Worm (Caenorhabditis elegans) whole organism, L3 larva: Measurements from ENCODE around the gene K11H3.3.

ENCODE experiments used
- R02D3.7 ChIP-seq: fragments of 150-350 bp; optimal IDR thresholded peaks from 2 replicates; lab custom pipeline; 2014; ENCODE audit warnings: missing biosample characterization, missing genetic modification characterization
- ZK546.5 ChIP-seq: sonication (generic microtip); optimal IDR thresholded peaks from 2 replicates; lab custom pipeline; 2017; ENCODE audit warnings: missing biosample characterization, missing genetic modification characterization
- aly-2 ChIP-seq: fragments of 150-350 bp; optimal IDR thresholded peaks from 2 replicates; lab custom pipeline; 2014; ENCODE audit warnings: missing biosample characterization, missing genetic modification characterization
- ama-1 ChIP-seq: fragments of 150-350 bp; optimal IDR thresholded peaks from 2 replicates; lab custom pipeline; 2018
- ceh-28 ChIP-seq: fragments of 150-350 bp; optimal IDR thresholded peaks from 2 replicates; lab custom pipeline; 2014; ENCODE audit warnings: missing biosample characterization, missing genetic modification reagents, missing genetic modification characterization
- ceh-82 ChIP-seq: fragments of 150-350 bp; optimal IDR thresholded peaks from 2 replicates; lab custom pipeline; 2014; ENCODE audit warnings: missing biosample characterization, missing genetic modification characterization
- ceh-9 ChIP-seq: sonication (generic microtip); optimal IDR thresholded peaks from 2 replicates; lab custom pipeline; 2018; ENCODE audit warnings: missing biosample characterization, missing genetic modification characterization
- daf-12 ChIP-seq: fragments of 150-350 bp; optimal IDR thresholded peaks from 2 replicates; lab custom pipeline; 2014; ENCODE audit warnings: missing biosample characterization, missing genetic modification reagents, missing genetic modification characterization
- egl-27 ChIP-seq: sonication (generic microtip); optimal IDR thresholded peaks from 4 replicates; lab custom pipeline; 2017; ENCODE audit warnings: missing biosample characterization, missing genetic modification reagents, missing genetic modification characterization
- egl-5 ChIP-seq: fragments of 150-350 bp; optimal IDR thresholded peaks from 2 replicates; lab custom pipeline; 2017; ENCODE audit warnings: missing biosample characterization, missing genetic modification reagents, missing genetic modification characterization, inconsistent platforms
- elt-1 ChIP-seq: fragments of 150-350 bp; optimal IDR thresholded peaks from 2 replicates; lab custom pipeline; 2014; ENCODE audit warnings: missing biosample characterization, missing genetic modification characterization
- elt-2 ChIP-seq: sonication (generic microtip); optimal IDR thresholded peaks from 2 replicates; lab custom pipeline; 2016; ENCODE audit warnings: missing genetic modification reagents, mild to moderate bottlenecking, missing genetic modification characterization, missing compliant biosample characterization
- elt-3 ChIP-seq, 3 experiments: fragments of 150-350 bp in 1 of 3; sonication (generic microtip) in 2 of 3; optimal IDR thresholded peaks; 2 replicates in 2 of 3; 4 replicates in 1 of 3; lab custom pipeline; 2014 to 2017; ENCODE audit warnings: missing biosample characterization in 3 of 3, missing genetic modification characterization in 3 of 3
- eor-1 ChIP-seq, 2 experiments: fragments of 150-350 bp; optimal IDR thresholded peaks; 2 replicates each; lab custom pipeline; 2014 to 2018; ENCODE audit warnings: missing biosample characterization in 2 of 2, missing genetic modification characterization in 2 of 2
- fkh-10 ChIP-seq: sonication (generic microtip); optimal IDR thresholded peaks from 2 replicates; lab custom pipeline; 2017; ENCODE audit warnings: missing biosample characterization, missing genetic modification reagents, missing genetic modification characterization
- fkh-2 ChIP-seq: fragments of 150-350 bp; optimal IDR thresholded peaks from 2 replicates; lab custom pipeline; 2014; ENCODE audit warnings: missing biosample characterization, missing genetic modification reagents, missing genetic modification characterization
- fos-1 ChIP-seq: fragments of 150-350 bp; optimal IDR thresholded peaks from 2 replicates; lab custom pipeline; 2014; ENCODE audit warnings: missing biosample characterization, missing genetic modification characterization
- hmg-11 ChIP-seq: sonication (generic microtip); optimal IDR thresholded peaks from 2 replicates; lab custom pipeline; 2016; ENCODE audit warnings: missing genetic modification characterization, missing compliant biosample characterization
- jun-1 ChIP-seq: fragments of 150-350 bp; optimal IDR thresholded peaks from 2 replicates; lab custom pipeline; 2014; ENCODE audit warnings: missing biosample characterization, missing genetic modification reagents, missing genetic modification characterization
- lin-15B ChIP-seq: fragments of 150-350 bp; optimal IDR thresholded peaks from 2 replicates; lab custom pipeline; 2014; ENCODE audit warnings: missing biosample characterization, missing genetic modification characterization
- lin-39 ChIP-seq: fragments of 150-350 bp; optimal IDR thresholded peaks from 2 replicates; lab custom pipeline; 2018; ENCODE audit warnings: missing biosample characterization, missing genetic modification reagents, missing genetic modification characterization
- lsy-12 ChIP-seq: sonication (generic microtip); optimal IDR thresholded peaks from 2 replicates; lab custom pipeline; 2016; ENCODE audit warnings: mild to moderate bottlenecking, missing genetic modification characterization, missing compliant biosample characterization
- mdl-1 ChIP-seq: fragments of 150-350 bp; optimal IDR thresholded peaks from 2 replicates; lab custom pipeline; 2014; ENCODE audit warnings: missing biosample characterization, missing genetic modification characterization
- nfya-1 ChIP-seq: sonication (generic microtip); optimal IDR thresholded peaks from 2 replicates; lab custom pipeline; 2017; ENCODE audit warnings: missing genetic modification characterization, mild to moderate bottlenecking, missing compliant biosample characterization, antibody characterized with exemption, moderate library complexity; ENCODE audit not compliant: insufficient read depth
- nhr-11 ChIP-seq: fragments of 150-350 bp; optimal IDR thresholded peaks from 2 replicates; lab custom pipeline; 2014; ENCODE audit warnings: missing biosample characterization, missing genetic modification characterization
- nhr-237 ChIP-seq: fragments of 150-350 bp; optimal IDR thresholded peaks from 2 replicates; lab custom pipeline; 2014; ENCODE audit warnings: missing biosample characterization, missing genetic modification characterization
- nhr-25 ChIP-seq: sonication (generic microtip); optimal IDR thresholded peaks from 2 replicates; lab custom pipeline; 2017; ENCODE audit warnings: missing biosample characterization, missing genetic modification characterization
- nhr-43 ChIP-seq: sonication (generic microtip); optimal IDR thresholded peaks from 2 replicates; lab custom pipeline; 2016; ENCODE audit warnings: mild to moderate bottlenecking, missing genetic modification characterization, missing compliant biosample characterization; ENCODE audit not compliant: poor library complexity, severe bottlenecking
- nhr-76 ChIP-seq: fragments of 150-350 bp; sonication (generic microtip); optimal IDR thresholded peaks from 5 replicates; lab custom pipeline; 2014; ENCODE audit warnings: missing biosample characterization, missing genetic modification characterization
- nhr-77 ChIP-seq: fragments of 150-350 bp; optimal IDR thresholded peaks from 2 replicates; lab custom pipeline; 2014; ENCODE audit warnings: missing biosample characterization, missing genetic modification characterization
- pha-4 ChIP-seq: fragments of 150-350 bp; optimal IDR thresholded peaks from 2 replicates; lab custom pipeline; 2014; ENCODE audit warnings: missing biosample characterization, missing genetic modification reagents, missing genetic modification characterization
- pqm-1 ChIP-seq: fragments of 150-350 bp; optimal IDR thresholded peaks from 2 replicates; lab custom pipeline; 2017; ENCODE audit warnings: missing biosample characterization, missing genetic modification characterization, inconsistent platforms
- sea-2 ChIP-seq: fragments of 150-350 bp; sonication (generic microtip); optimal IDR thresholded peaks from 4 replicates; lab custom pipeline; 2014; ENCODE audit warnings: missing biosample characterization, missing genetic modification reagents, missing genetic modification characterization
- skn-1 ChIP-seq: fragments of 150-350 bp; optimal IDR thresholded peaks from 2 replicates; lab custom pipeline; 2014; ENCODE audit warnings: missing biosample characterization, missing genetic modification characterization
- snpc-4 ChIP-seq: fragments of 150-350 bp; optimal IDR thresholded peaks from 2 replicates; lab custom pipeline; 2014; ENCODE audit warnings: missing biosample characterization, missing genetic modification characterization
- tbx-2 ChIP-seq: sonication (generic microtip); optimal IDR thresholded peaks from 2 replicates; lab custom pipeline; 2016; ENCODE audit warnings: mild to moderate bottlenecking, missing genetic modification characterization, missing compliant biosample characterization
- unc-39 ChIP-seq: sonication (generic microtip); optimal IDR thresholded peaks from 4 replicates; lab custom pipeline; 2017; ENCODE audit warnings: missing biosample characterization, missing genetic modification characterization
- unc-62 ChIP-seq: fragments of 150-350 bp; sonication (generic microtip); optimal IDR thresholded peaks from 4 replicates; lab custom pipeline; 2014; ENCODE audit warnings: missing biosample characterization, missing genetic modification reagents, missing genetic modification characterization
- zag-1 ChIP-seq: fragments of 150-350 bp; optimal IDR thresholded peaks from 2 replicates; lab custom pipeline; 2014; ENCODE audit warnings: missing biosample characterization, missing genetic modification characterization
- ztf-11 ChIP-seq: fragments of 150-350 bp; optimal IDR thresholded peaks from 2 replicates; lab custom pipeline; 2014; ENCODE audit warnings: missing biosample characterization, missing genetic modification characterization
- ztf-4 ChIP-seq: fragments of 150-350 bp; optimal IDR thresholded peaks from 2 replicates; lab custom pipeline; 2014; ENCODE audit warnings: missing biosample characterization, missing genetic modification characterization

The K11H3.3 gene

ce11 chrIII:9823748-9824147, 27.9 kb upstream of the K11H3.3 start:
- TF ChIP-seq nhr-43 (no peak), aly-2 (no peak), nhr-76 (no peak), ceh-9 (tag; lab: Kevin White, UChicago) (no peak), snpc-4 (tag; lab: Kevin White, UChicago) (no peak), fkh-10 (GFP tag; lab: Kevin White, UChicago) (no peak), lsy-12 (tag; lab: Kevin White, UChicago) (no peak), pha-4 (no peak), elt-2 (tag; lab: Kevin White, UChicago) (no peak), mdl-1 (tag; lab: Kevin White, UChicago) (no peak), egl-27 (tag; lab: Kevin White, UChicago) (no peak), unc-62 (GFP tag; lab: Kevin White, UChicago) (no peak), ZK546.5 (tag; lab: Kevin White, UChicago) (no peak), lin-15B (tag; lab: Kevin White, UChicago) (no peak), ceh-82 (tag; lab: Kevin White, UChicago) (no peak), zag-1 (tag; lab: Kevin White, UChicago) (no peak), pqm-1 (tag; lab: Kevin White, UChicago) (no peak), nhr-237 (no peak)

ce11 chrIII:9824330-9824934, 27.2 kb upstream of the K11H3.3 start, which contains the start of gene lin-52:
TSS of gene lin-52 (minus strand) at chrIII:9824750.
- peak; percentile 31 for TF ChIP-seq pha-4
- TF ChIP-seq nhr-43: peak; percentile 15
- no peak for TF ChIP-seq sea-2 (GFP tag; lab: Kevin White, UChicago)
- peak; percentile 7 for TF ChIP-seq elt-2 (tag; lab: Kevin White, UChicago)
- TF ChIP-seq nhr-25 (tag; lab: Kevin White, UChicago): no peak
- peak; percentile 82 for TF ChIP-seq ama-1 (lab: Kevin White, UChicago)

ce11 chrIII:9825073-9825828, 26.4 kb upstream of the K11H3.3 start, which contains the start of gene ZK632.9:
TSS of gene ZK632.9 (minus strand) at chrIII:9825432.
- peak; percentile 28 for TF ChIP-seq elt-2 (tag; lab: Kevin White, UChicago)
- TF ChIP-seq ceh-28 (tag; lab: Kevin White, UChicago): peak; percentile 31
- TF ChIP-seq mdl-1 (tag; lab: Kevin White, UChicago): no peak
- TF ChIP-seq egl-27 (tag; lab: Kevin White, UChicago): no peak
- TF ChIP-seq ztf-4 (tag; lab: Kevin White, UChicago): peak; percentile 13
- TF ChIP-seq ama-1 (lab: Kevin White, UChicago): peak; percentile 57
- no peak for TF ChIP-seq pqm-1 (tag; lab: Kevin White, UChicago)
- TF ChIP-seq tbx-2 (tag; lab: Kevin White, UChicago): no peak
- no peak for TF ChIP-seq zag-1 (tag; lab: Kevin White, UChicago)
- no peak for TF ChIP-seq nhr-25 (tag; lab: Kevin White, UChicago)
- TF ChIP-seq nfya-1: peak; percentile 21
- no peak for TF ChIP-seq lin-39 (tag; lab: Kevin White, UChicago)
- TF ChIP-seq elt-3 (tag; optimal IDR thresholded peaks at IDR 0.05; lab: Kevin White, UChicago): no peak

- TF ChIP-seq hmg-11 (tag; lab: Kevin White, UChicago) (peak; percentile 2), R02D3.7 (no peak), egl-27 (tag; lab: Kevin White, UChicago) (no peak), nhr-11 (tag; lab: Kevin White, UChicago) (no peak), elt-3 (tag; optimal IDR thresholded peaks at IDR 0.05; lab: Kevin White, UChicago) (no peak), lsy-12 (tag; lab: Kevin White, UChicago) (peak; percentile 28), egl-5 (no peak), elt-2 (tag; lab: Kevin White, UChicago) (peak; percentile 27), daf-12 (tag; lab: Kevin White, UChicago) (no peak), unc-39 (tag; lab: Kevin White, UChicago) (no peak), skn-1 (peak; percentile 3), ama-1 (lab: Kevin White, UChicago) (peak; percentile 93), ceh-28 (tag; lab: Kevin White, UChicago) (no peak), fkh-2 (tag; lab: Kevin White, UChicago) (no peak), ztf-11 (tag; lab: Kevin White, UChicago) (no peak), ceh-82 (tag; lab: Kevin White, UChicago) (no peak), ceh-9 (tag; lab: Kevin White, UChicago) (no peak), nhr-77 (tag; lab: Kevin White, UChicago) (no peak), zag-1 (tag; lab: Kevin White, UChicago) (no peak), fkh-10 (GFP tag; lab: Kevin White, UChicago) (no peak), tbx-2 (tag; lab: Kevin White, UChicago) (no peak), jun-1 (tag; lab: Kevin White, UChicago) (peak; percentile 62), pqm-1 (tag; lab: Kevin White, UChicago) (peak; percentile 7), lin-39 (tag; lab: Kevin White, UChicago) (peak; percentile 36), nfya-1 (peak; percentile 56), elt-1 (tag; lab: Kevin White, UChicago) (no peak), mdl-1 (tag; lab: Kevin White, UChicago) (no peak), nhr-76 (no peak), nhr-25 (tag; lab: Kevin White, UChicago) (no peak), aly-2 (no peak), eor-1 (tag; optimal IDR thresholded peaks at IDR 0.05; lab: Kevin White, UChicago) (no peak), fos-1 (tag; lab: Kevin White, UChicago) (no peak), lin-15B (tag; lab: Kevin White, UChicago) (peak; percentile 11)
These were observed 25.6 kb upstream of the K11H3.3 start for ce11 chrIII:9826005-9826404.
